Fruit fly (Drosophila melanogaster) whole organism, embryonic: ENCODE measurements around the gene hbt.

Experiments
- Aef1 ChIP-seq: fragments of 200-800 bp; sonication (Bioruptor generic); IDR thresholded peaks from 3 replicates; pipeline ENCODE4 v1.3.6; 2022; ENCODE audit warnings: missing biosample characterization, missing genetic modification characterization
- Atf-2 ChIP-seq: fragments of 200-800 bp; sonication (Bioruptor generic); optimal IDR thresholded peaks from 2 replicates; lab custom pipeline; 2016; ENCODE audit warnings: missing biosample characterization, missing genetic modification characterization
- Atf3 ChIP-seq: fragments of 200-800 bp; sonication (Bioruptor generic); optimal IDR thresholded peaks from 3 replicates; lab custom pipeline; 2016; ENCODE audit warnings: missing biosample characterization, missing genetic modification characterization
- CG10147 ChIP-seq: fragments of 200-800 bp; sonication (Bioruptor generic); optimal IDR thresholded peaks from 2 replicates; lab custom pipeline; 2019; ENCODE audit warnings: missing biosample characterization, mild to moderate bottlenecking, missing genetic modification characterization, moderate library complexity
- CG10274 ChIP-seq: fragments of 200-800 bp; sonication (Bioruptor generic); optimal IDR thresholded peaks from 3 replicates; lab custom pipeline; 2017; ENCODE audit warnings: missing biosample characterization, mild to moderate bottlenecking, missing genetic modification characterization
- CG10959 ChIP-seq: fragments of 200-800 bp; sonication (Bioruptor generic); IDR thresholded peaks from 2 replicates; pipeline ENCODE4 v1.3.6; 2022; ENCODE audit warnings: missing biosample characterization, missing genetic modification characterization
- CG11504 ChIP-seq: fragments of 200-800 bp; sonication (Bioruptor generic); optimal IDR thresholded peaks from 3 replicates; lab custom pipeline; 2019; ENCODE audit warnings: missing biosample characterization, mild to moderate bottlenecking, missing genetic modification characterization, moderate library complexity
- CG11560 ChIP-seq: fragments of 200-800 bp; sonication (Bioruptor generic); IDR thresholded peaks from 3 replicates; pipeline ENCODE4 v1.3.6; 2022; ENCODE audit warnings: missing biosample characterization, missing genetic modification characterization
- CG11723 ChIP-seq: fragments of 200-800 bp; sonication (Bioruptor generic); optimal IDR thresholded peaks from 2 replicates; lab custom pipeline; 2017; ENCODE audit warnings: missing biosample characterization, mild to moderate bottlenecking, missing genetic modification characterization
- CG13894 ChIP-seq: fragments of 200-800 bp; sonication (Bioruptor generic); optimal IDR thresholded peaks from 3 replicates; lab custom pipeline; 2018; ENCODE audit warnings: missing biosample characterization, mild to moderate bottlenecking, missing genetic modification characterization, moderate library complexity
- CG14860 ChIP-seq: fragments of 200-800 bp; sonication (Bioruptor generic); IDR thresholded peaks from 3 replicates; pipeline ENCODE4 v1.3.6; 2022; ENCODE audit warnings: missing biosample characterization, missing genetic modification characterization; ENCODE audit not compliant: partially characterized antibody
- CG15514 ChIP-seq: fragments of 200-800 bp; sonication (Bioruptor generic); optimal IDR thresholded peaks from 3 replicates; lab custom pipeline; 2017; ENCODE audit warnings: missing biosample characterization, missing genetic modification characterization, mild to moderate bottlenecking, moderate library complexity, missing genetic modification reagents
- CG16779 ChIP-seq: fragments of 200-800 bp; sonication (Bioruptor generic); IDR thresholded peaks from 2 replicates; pipeline ENCODE4 v1.3.6; 2022; ENCODE audit warnings: missing biosample characterization, missing genetic modification characterization
- CG17568 ChIP-seq: fragments of 200-800 bp; sonication (Bioruptor generic); optimal IDR thresholded peaks from 2 replicates; lab custom pipeline; 2018; ENCODE audit warnings: missing biosample characterization, mild to moderate bottlenecking, missing genetic modification characterization, moderate library complexity
- CG30020 ChIP-seq: fragments of 200-800 bp; optimal IDR thresholded peaks from 2 replicates; lab custom pipeline; 2019; ENCODE audit warnings: missing biosample characterization, mild to moderate bottlenecking, missing genetic modification characterization, moderate library complexity
- CG31224 ChIP-seq: fragments of 200-800 bp; sonication (Bioruptor generic); IDR thresholded peaks from 2 replicates; pipeline ENCODE4 v1.3.6; 2022; ENCODE audit warnings: missing biosample characterization, missing genetic modification characterization
- CG33557 ChIP-seq: fragments of 200-800 bp; sonication (Bioruptor generic); optimal IDR thresholded peaks from 2 replicates; lab custom pipeline; 2019; ENCODE audit warnings: missing biosample characterization, mild to moderate bottlenecking, missing genetic modification characterization, moderate library complexity
- CG4282 ChIP-seq: fragments of 200-800 bp; sonication (Bioruptor generic); optimal IDR thresholded peaks from 2 replicates; lab custom pipeline; 2016; ENCODE audit warnings: missing biosample characterization, missing genetic modification characterization
- CG4730 ChIP-seq: fragments of 200-800 bp; sonication (Bioruptor generic); IDR thresholded peaks from 2 replicates; pipeline ENCODE4 v1.3.6; 2022; ENCODE audit warnings: missing biosample characterization, missing genetic modification characterization
- CG4854 ChIP-seq: fragments of 200-800 bp; sonication (Bioruptor generic); optimal IDR thresholded peaks from 2 replicates; lab custom pipeline; 2016; ENCODE audit warnings: missing biosample characterization, missing genetic modification characterization, inconsistent platforms
- CG6689 ChIP-seq: fragments of 200-800 bp; sonication (Bioruptor generic); IDR thresholded peaks from 2 replicates; pipeline ENCODE4 v1.3.6; 2022; ENCODE audit warnings: missing biosample characterization, missing genetic modification characterization
- CG8944 ChIP-seq: fragments of 200-800 bp; sonication (Bioruptor generic); optimal IDR thresholded peaks from 3 replicates; lab custom pipeline; 2016; ENCODE audit warnings: missing biosample characterization, missing genetic modification characterization
- CG9876 ChIP-seq: fragments of 200-800 bp; sonication (Bioruptor generic); optimal IDR thresholded peaks from 2 replicates; lab custom pipeline; 2016; ENCODE audit warnings: missing biosample characterization, missing genetic modification characterization
- ERR ChIP-seq: fragments of 200-800 bp; sonication (Bioruptor generic); optimal IDR thresholded peaks from 2 replicates; lab custom pipeline; 2016; ENCODE audit warnings: missing biosample characterization, missing genetic modification characterization
- GATAe ChIP-seq: fragments of 200-800 bp; sonication (Bioruptor generic); conservative IDR thresholded peaks from 2 replicates; pipeline ENCODE4 v1.3.6; 2022; ENCODE audit warnings: missing biosample characterization, missing genetic modification characterization
- HLH3B ChIP-seq: fragments of 200-800 bp; sonication (Bioruptor generic); IDR thresholded peaks from 2 replicates; pipeline ENCODE4 v1.3.6; 2022; ENCODE audit warnings: missing biosample characterization, missing genetic modification characterization
- Meics ChIP-seq: fragments of 200-800 bp; sonication (Bioruptor generic); optimal IDR thresholded peaks from 2 replicates; lab custom pipeline; 2017; ENCODE audit warnings: missing biosample characterization, mild to moderate bottlenecking, missing genetic modification characterization
- NC2α ChIP-seq: fragments of 200-800 bp; sonication (Bioruptor generic); optimal IDR thresholded peaks from 2 replicates; lab custom pipeline; 2016; ENCODE audit warnings: missing biosample characterization, missing genetic modification characterization
- Pdp1 ChIP-seq, 2 experiments: fragments of 200-800 bp; sonication (Bioruptor generic); optimal IDR thresholded peaks; 3 replicates each; lab custom pipeline; 2016; ENCODE audit warnings: missing biosample characterization in 2 of 2, missing genetic modification characterization in 2 of 2, mild to moderate bottlenecking in 1 of 2, moderate library complexity in 1 of 2
- Ravus ChIP-seq: fragments of 200-800 bp; sonication (Bioruptor generic); IDR thresholded peaks from 2 replicates; pipeline ENCODE4 v1.3.6; 2022; ENCODE audit warnings: missing biosample characterization, missing genetic modification characterization
- Rfx ChIP-seq: fragments of 200-800 bp; sonication (Bioruptor generic); IDR thresholded peaks from 2 replicates; pipeline ENCODE4 v1.3.6; 2022; ENCODE audit warnings: missing biosample characterization, missing genetic modification characterization
- Rx ChIP-seq: fragments of 200-800 bp; sonication (Bioruptor generic); IDR thresholded peaks from 2 replicates; pipeline ENCODE4 v1.3.6; 2022; ENCODE audit warnings: missing biosample characterization, missing genetic modification characterization
- Sox100B ChIP-seq: fragments of 200-800 bp; sonication (Bioruptor generic); optimal IDR thresholded peaks from 3 replicates; lab custom pipeline; 2018; ENCODE audit warnings: missing biosample characterization, mild to moderate bottlenecking, missing genetic modification characterization
- Taf1 ChIP-seq: fragments of 200-800 bp; sonication (Bioruptor generic); IDR thresholded peaks from 2 replicates; pipeline ENCODE4 v1.3.6; 2022; ENCODE audit warnings: missing biosample characterization, missing genetic modification characterization
- YL-1 ChIP-seq: fragments of 200-800 bp; sonication (Bioruptor generic); optimal IDR thresholded peaks from 3 replicates; lab custom pipeline; 2017; ENCODE audit warnings: missing biosample characterization, mild to moderate bottlenecking, missing genetic modification characterization
- az2 ChIP-seq: fragments of 200-800 bp; sonication (Bioruptor generic); optimal IDR thresholded peaks from 3 replicates; lab custom pipeline; 2016; ENCODE audit warnings: missing biosample characterization, missing genetic modification characterization
- bigmax ChIP-seq: fragments of 200-800 bp; sonication (Bioruptor generic); optimal IDR thresholded peaks from 2 replicates; lab custom pipeline; 2018; ENCODE audit warnings: missing biosample characterization, mild to moderate bottlenecking, missing genetic modification characterization
- corto ChIP-seq: fragments of 200-800 bp; sonication (Bioruptor generic); optimal IDR thresholded peaks from 2 replicates; lab custom pipeline; 2016; ENCODE audit warnings: missing biosample characterization, mild to moderate bottlenecking, missing genetic modification characterization, moderate library complexity
- dmrt99B ChIP-seq: fragments of 200-800 bp; sonication (Bioruptor generic); optimal IDR thresholded peaks from 2 replicates; lab custom pipeline; 2018; ENCODE audit warnings: missing biosample characterization, mild to moderate bottlenecking, missing genetic modification characterization, moderate library complexity
- eve ChIP-seq, 2 experiments: fragments of >200 bp; optimal IDR thresholded peaks; 2 replicates each; lab custom pipeline; 2017; ENCODE audit warnings: missing biosample characterization in 2 of 2, missing genetic modification characterization in 2 of 2
- eyg ChIP-seq: fragments of 200-800 bp; sonication (Bioruptor generic); optimal IDR thresholded peaks from 3 replicates; lab custom pipeline; 2016; ENCODE audit warnings: missing biosample characterization, missing genetic modification characterization
- h ChIP-seq: fragments of >200 bp; optimal IDR thresholded peaks from 2 replicates; lab custom pipeline; 2017
- hbn ChIP-seq: fragments of 200-800 bp; sonication (Bioruptor generic); IDR thresholded peaks from 2 replicates; pipeline ENCODE4 v1.3.6; 2022; ENCODE audit warnings: missing biosample characterization, missing genetic modification characterization; ENCODE audit not compliant: partially characterized antibody
- oc ChIP-seq: fragments of 200-800 bp; sonication (Bioruptor generic); optimal IDR thresholded peaks from 2 replicates; lab custom pipeline; 2018; ENCODE audit warnings: missing biosample characterization, mild to moderate bottlenecking, missing genetic modification characterization, moderate library complexity
- pita ChIP-seq: fragments of 200-800 bp; sonication (Bioruptor generic); optimal IDR thresholded peaks from 2 replicates; lab custom pipeline; 2017; ENCODE audit warnings: missing biosample characterization, mild to moderate bottlenecking, missing genetic modification characterization
- rib ChIP-seq: fragments of 200-800 bp; sonication (Bioruptor generic); IDR thresholded peaks from 2 replicates; pipeline ENCODE4 v1.3.6; 2022; ENCODE audit warnings: missing biosample characterization, missing genetic modification characterization
- sna ChIP-seq: fragments of 200-800 bp; sonication (Bioruptor generic); IDR thresholded peaks from 2 replicates; pipeline ENCODE4 v1.3.6; 2022; ENCODE audit warnings: missing biosample characterization, missing genetic modification characterization; ENCODE audit not compliant: partially characterized antibody
- tll ChIP-seq, 2 experiments: fragments of 200-800 bp in 1 of 2; fragments of >200 bp in 1 of 2; sonication (Bioruptor generic) in 1 of 2; optimal IDR thresholded peaks; 2 replicates each; lab custom pipeline; 2017 to 2019; ENCODE audit warnings: missing biosample characterization in 2 of 2, missing genetic modification characterization in 2 of 2, mild to moderate bottlenecking in 1 of 2, moderate library complexity in 1 of 2
- vvl ChIP-seq: fragments of 200-800 bp; sonication (Bioruptor generic); IDR thresholded peaks from 2 replicates; pipeline ENCODE4 v1.3.6; 2022; ENCODE audit warnings: missing biosample characterization, missing genetic modification characterization
- wor ChIP-seq: fragments of 200-800 bp; sonication (Bioruptor generic); IDR thresholded peaks from 2 replicates; pipeline ENCODE4 v1.3.6; 2022; ENCODE audit warnings: missing biosample characterization, missing genetic modification characterization
- z ChIP-seq: fragments of 200-800 bp; sonication (Bioruptor generic); IDR thresholded peaks from 3 replicates; pipeline ENCODE4 v1.3.6; 2022; ENCODE audit warnings: missing biosample characterization, missing genetic modification characterization
- zf30C ChIP-seq: fragments of 200-800 bp; sonication (Bioruptor generic); optimal IDR thresholded peaks from 3 replicates; lab custom pipeline; 2018; ENCODE audit warnings: missing biosample characterization, mild to moderate bottlenecking, missing genetic modification characterization

The hbt gene

DNA sequence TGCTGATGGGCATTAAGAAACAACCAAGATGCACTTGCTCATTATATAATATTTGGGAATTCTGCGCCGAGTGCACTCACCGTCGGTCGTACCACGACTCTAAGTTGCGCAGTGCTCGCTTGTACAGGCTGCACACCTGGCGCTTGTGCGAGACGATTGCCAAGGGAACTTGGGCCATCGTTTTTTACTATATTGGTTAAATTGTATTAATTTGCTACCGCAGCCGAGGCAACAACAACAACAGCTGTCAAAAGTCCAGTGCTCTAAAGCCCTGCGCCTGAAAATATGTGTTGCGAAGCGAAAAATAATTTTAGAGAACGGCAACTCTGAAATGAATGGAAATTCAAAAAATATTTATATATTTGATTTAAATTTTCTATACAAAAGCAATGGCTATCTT is 39.8 kb upstream of the hbt start, which contains the start of gene ND-B22 (continued):
- TF ChIP-seq Rfx (GFP tag; lab: Robert Waterston, UW): peak; percentile 70
- no peak for TF ChIP-seq CG4854 (GFP tag; lab: Kevin White, UChicago)
- peak; percentile 17 for TF ChIP-seq CG10147 (GFP tag; lab: Kevin White, UChicago)
- TF ChIP-seq CG10274 (GFP tag; lab: Kevin White, UChicago): no peak
- no peak for TF ChIP-seq HLH3B (GFP tag; lab: Robert Waterston, UW)
- TF ChIP-seq CG4730 (GFP tag; lab: Robert Waterston, UW): no peak
- TF ChIP-seq dmrt99B (tag; lab: Kevin White, UChicago): no peak
- TF ChIP-seq Sox100B (GFP tag; lab: Kevin White, UChicago): no peak
- TF ChIP-seq tll (GFP tag; optimal IDR thresholded peaks at IDR 0.05; lab: Kevin White, UChicago): no peak
- TF ChIP-seq bigmax (GFP tag; lab: Kevin White, UChicago): no peak
- peak; percentile 37; the same call in 1 of the 2 replicates for TF ChIP-seq hbn (GFP tag; lab: Robert Waterston, UW)
- no peak for TF ChIP-seq zf30C (GFP tag; lab: Kevin White, UChicago)
- TF ChIP-seq CG17568: no peak
- TF ChIP-seq CG15514 (GFP tag; lab: Kevin White, UChicago): peak; percentile 57
- no peak for TF ChIP-seq CG4282
- TF ChIP-seq Ravus (GFP tag; lab: Robert Waterston, UW): no peak
- no peak for TF ChIP-seq CG10959 (GFP tag; lab: Robert Waterston, UW)
- TF ChIP-seq Atf3 (GFP tag; lab: Kevin White, UChicago): no peak
- TF ChIP-seq CG8944 (GFP tag; lab: Kevin White, UChicago): no peak
- TF ChIP-seq CG6689 (GFP tag; lab: Robert Waterston, UW): no peak
- no peak for TF ChIP-seq oc
- TF ChIP-seq pita (GFP tag; lab: Kevin White, UChicago): no peak
- TF ChIP-seq z (GFP tag; lab: Robert Waterston, UW): no peak
- TF ChIP-seq rib (GFP tag; lab: Robert Waterston, UW): no peak
- TF ChIP-seq CG31224 (GFP tag; lab: Robert Waterston, UW): no peak
- peak; percentile 8 for TF ChIP-seq CG13894 (tag; lab: Kevin White, UChicago)
- TF ChIP-seq wor (GFP tag; lab: Robert Waterston, UW): no peak
- no peak for TF ChIP-seq eyg
- peak; percentile 27 to 97 for TF ChIP-seq Pdp1 (GFP tag; optimal IDR thresholded peaks at IDR 0.05; lab: Kevin White, UChicago)
- TF ChIP-seq NC2α (GFP tag; lab: Kevin White, UChicago): no peak
- peak; percentile 64 for TF ChIP-seq Aef1
- TF ChIP-seq CG11560 (tag; lab: Robert Waterston, UW): no peak
- no peak for TF ChIP-seq CG11723 (GFP tag; lab: Kevin White, UChicago)
- TF ChIP-seq GATAe (GFP tag; lab: Robert Waterston, UW): no peak
- TF ChIP-seq h (lab: Kevin White, UChicago): no peak
- TF ChIP-seq YL-1 (GFP tag; lab: Kevin White, UChicago): peak; percentile 84
- TF ChIP-seq CG16779 (GFP tag; lab: Robert Waterston, UW): no peak
- no peak for TF ChIP-seq CG14860 (GFP tag; lab: Robert Waterston, UW)
- TF ChIP-seq corto (GFP tag; lab: Kevin White, UChicago): no peak
- TF ChIP-seq CG11504 (tag; lab: Kevin White, UChicago): peak; percentile 32
- TF ChIP-seq CG33557 (GFP tag; lab: Kevin White, UChicago): no peak
- no peak for TF ChIP-seq Atf-2 (GFP tag; lab: Kevin White, UChicago)
- peak; percentile 43 for TF ChIP-seq CG30020 (tag; lab: Kevin White, UChicago)
- TF ChIP-seq CG9876 (GFP tag; lab: Kevin White, UChicago): no peak
- no peak for TF ChIP-seq eve (GFP tag; optimal IDR thresholded peaks at IDR 0.05; lab: Kevin White, UChicago)
- TF ChIP-seq ERR (GFP tag; lab: Kevin White, UChicago): no peak
- TF ChIP-seq sna: peak; percentile 43; the same call in 1 of the 2 replicates
- peak; percentile 35 for TF ChIP-seq Rx
- TF ChIP-seq Meics (GFP tag; lab: Kevin White, UChicago): peak; percentile 36
- TF ChIP-seq vvl (GFP tag; lab: Robert Waterston, UW): peak; percentile 83
- TF ChIP-seq az2 (GFP tag; lab: Kevin White, UChicago): peak; percentile 24
- TF ChIP-seq Taf1 (GFP tag; lab: Robert Waterston, UW): no peak
